Fruit fly (Drosophila melanogaster) whole organism, embryonic: ENCODE data around the gene CG31191.
A peak's percentile ranks its signal among the peaks of the same experiment; 100 is the strongest.

Experiments used
- Ada2b ChIP-seq: fragments of 200-800 bp; sonication (Bioruptor generic); IDR thresholded peaks from 2 replicates; pipeline ENCODE4 v1.3.6; 2022; ENCODE audit warnings: missing biosample characterization, missing genetic modification characterization
- B-H1 ChIP-seq: fragments of 200-800 bp; sonication (Bioruptor generic); IDR thresholded peaks from 3 replicates; pipeline ENCODE4 v1.3.6; 2022; ENCODE audit warnings: missing biosample characterization, missing genetic modification characterization
- Bteb2 ChIP-seq: fragments of 200-800 bp; sonication (Bioruptor generic); optimal IDR thresholded peaks from 2 replicates; lab custom pipeline; 2016; ENCODE audit warnings: missing biosample characterization, missing genetic modification characterization
- CG10959 ChIP-seq: fragments of 200-800 bp; sonication (Bioruptor generic); IDR thresholded peaks from 2 replicates; pipeline ENCODE4 v1.3.6; 2022; ENCODE audit warnings: missing biosample characterization, missing genetic modification characterization
- CG11093 ChIP-seq: fragments of 200-800 bp; sonication (Bioruptor generic); IDR thresholded peaks from 3 replicates; pipeline ENCODE4 v1.3.6; 2022; ENCODE audit warnings: missing biosample characterization, missing genetic modification characterization
- CG12104 ChIP-seq: fragments of 200-800 bp; sonication (Bioruptor generic); optimal IDR thresholded peaks from 3 replicates; lab custom pipeline; 2016; ENCODE audit warnings: missing biosample characterization, missing genetic modification characterization
- CG12155 ChIP-seq: fragments of 200-800 bp; sonication (Bioruptor generic); optimal IDR thresholded peaks from 3 replicates; lab custom pipeline; 2016; ENCODE audit warnings: missing biosample characterization, missing genetic modification characterization
- CG12299 ChIP-seq: fragments of 200-800 bp; sonication (Bioruptor generic); optimal IDR thresholded peaks from 2 replicates; lab custom pipeline; 2018; ENCODE audit warnings: missing biosample characterization, mild to moderate bottlenecking, missing genetic modification characterization
- CG12769 ChIP-seq: fragments of 200-800 bp; sonication (Bioruptor generic); optimal IDR thresholded peaks from 2 replicates; lab custom pipeline; 2019; ENCODE audit warnings: missing biosample characterization, mild to moderate bottlenecking, missing genetic modification characterization, moderate library complexity
- CG14965 ChIP-seq: fragments of 200-800 bp; sonication (Bioruptor generic); optimal IDR thresholded peaks from 2 replicates; lab custom pipeline; 2016; ENCODE audit warnings: missing biosample characterization, missing genetic modification characterization, borderline replicate concordance
- CG15011 ChIP-seq: fragments of 200-800 bp; sonication (Bioruptor generic); optimal IDR thresholded peaks from 3 replicates; lab custom pipeline; 2018; ENCODE audit warnings: missing biosample characterization, mild to moderate bottlenecking, missing genetic modification characterization
- CG15514 ChIP-seq: fragments of 200-800 bp; sonication (Bioruptor generic); optimal IDR thresholded peaks from 3 replicates; lab custom pipeline; 2017; ENCODE audit warnings: missing biosample characterization, missing genetic modification characterization, mild to moderate bottlenecking, moderate library complexity, missing genetic modification reagents
- CG16779 ChIP-seq: fragments of 200-800 bp; sonication (Bioruptor generic); IDR thresholded peaks from 2 replicates; pipeline ENCODE4 v1.3.6; 2022; ENCODE audit warnings: missing biosample characterization, missing genetic modification characterization
- CG16813 ChIP-seq: fragments of 200-800 bp; sonication (Bioruptor generic); IDR thresholded peaks from 3 replicates; pipeline ENCODE4 v1.3.6; 2022; ENCODE audit warnings: missing biosample characterization, missing genetic modification characterization; ENCODE audit not compliant: partially characterized antibody
- CG18599 ChIP-seq: fragments of 200-800 bp; sonication (Bioruptor generic); optimal IDR thresholded peaks from 3 replicates; lab custom pipeline; 2017; ENCODE audit warnings: missing biosample characterization, missing genetic modification characterization, mild to moderate bottlenecking, moderate library complexity, missing genetic modification reagents
- CG2120 ChIP-seq: fragments of 200-800 bp; sonication (Bioruptor generic); optimal IDR thresholded peaks from 3 replicates; lab custom pipeline; 2016; ENCODE audit warnings: missing biosample characterization, missing genetic modification characterization
- CG2199 ChIP-seq: fragments of 200-800 bp; sonication (Bioruptor generic); IDR thresholded peaks from 3 replicates; pipeline ENCODE4 v1.3.6; 2022; ENCODE audit warnings: missing biosample characterization, missing genetic modification characterization
- CG32772 ChIP-seq: fragments of 200-800 bp; sonication (Bioruptor generic); IDR thresholded peaks from 2 replicates; pipeline ENCODE4 v1.3.6; 2022; ENCODE audit warnings: missing biosample characterization, missing genetic modification characterization
- CG3995 ChIP-seq: fragments of 200-800 bp; sonication (Bioruptor generic); optimal IDR thresholded peaks from 3 replicates; lab custom pipeline; 2016; ENCODE audit warnings: missing biosample characterization, missing genetic modification characterization
- CG8281 ChIP-seq: fragments of 200-800 bp; sonication (Bioruptor generic); optimal IDR thresholded peaks from 2 replicates; lab custom pipeline; 2018; ENCODE audit warnings: missing biosample characterization, mild to moderate bottlenecking, missing genetic modification characterization, moderate library complexity
- Camta ChIP-seq: fragments of 200-800 bp; sonication (Bioruptor generic); optimal IDR thresholded peaks from 2 replicates; lab custom pipeline; 2016; ENCODE audit warnings: missing biosample characterization, missing genetic modification characterization
- CoRest ChIP-seq: fragments of 200-800 bp; sonication (Bioruptor generic); optimal IDR thresholded peaks from 3 replicates; lab custom pipeline; 2018; ENCODE audit warnings: missing biosample characterization, mild to moderate bottlenecking, missing genetic modification characterization, moderate library complexity
- Dip3 ChIP-seq: fragments of 200-800 bp; sonication (Bioruptor generic); optimal IDR thresholded peaks from 3 replicates; lab custom pipeline; 2016; ENCODE audit warnings: missing biosample characterization, missing genetic modification characterization
- Dp ChIP-seq: fragments of 200-800 bp; sonication (Bioruptor generic); optimal IDR thresholded peaks from 2 replicates; lab custom pipeline; 2018; ENCODE audit warnings: missing biosample characterization, mild to moderate bottlenecking, missing genetic modification characterization, moderate library complexity
- H15 ChIP-seq: fragments of 200-800 bp; sonication (Bioruptor generic); IDR thresholded peaks from 3 replicates; pipeline ENCODE4 v1.3.6; 2022; ENCODE audit warnings: missing biosample characterization, missing genetic modification characterization
- Hr78 ChIP-seq, 2 experiments: fragments of 200-800 bp in 1 of 2; fragments of >200 bp in 1 of 2; sonication (Bioruptor generic) in 1 of 2; optimal IDR thresholded peaks; 2 replicates each; lab custom pipeline; 2017 to 2019; ENCODE audit warnings: missing biosample characterization in 2 of 2, missing genetic modification characterization in 2 of 2, mild to moderate bottlenecking in 1 of 2, moderate library complexity in 1 of 2
- Med ChIP-seq: fragments of 200-800 bp; sonication (Bioruptor generic); peaks from one replicate; lab custom pipeline; 2016; ENCODE audit warnings: missing biosample characterization, missing genetic modification characterization, mild to moderate bottlenecking, inconsistent platforms, moderate library complexity
- Meics ChIP-seq: fragments of 200-800 bp; sonication (Bioruptor generic); optimal IDR thresholded peaks from 2 replicates; lab custom pipeline; 2017; ENCODE audit warnings: missing biosample characterization, mild to moderate bottlenecking, missing genetic modification characterization
- Nf-YA ChIP-seq: fragments of 200-800 bp; sonication (Bioruptor generic); IDR thresholded peaks from 2 replicates; pipeline ENCODE4 v1.3.6; 2022; ENCODE audit warnings: missing biosample characterization, missing genetic modification characterization
- Oaz ChIP-seq: fragments of 200-800 bp; sonication (Bioruptor generic); IDR thresholded peaks from 2 replicates; pipeline ENCODE4 v1.3.6; 2022; ENCODE audit warnings: missing biosample characterization, missing genetic modification characterization
- Pdp1 ChIP-seq, 2 experiments: fragments of 200-800 bp; sonication (Bioruptor generic); optimal IDR thresholded peaks; 3 replicates each; lab custom pipeline; 2016; ENCODE audit warnings: missing biosample characterization in 2 of 2, missing genetic modification characterization in 2 of 2, mild to moderate bottlenecking in 1 of 2, moderate library complexity in 1 of 2
- Rx ChIP-seq: fragments of 200-800 bp; sonication (Bioruptor generic); IDR thresholded peaks from 2 replicates; pipeline ENCODE4 v1.3.6; 2022; ENCODE audit warnings: missing biosample characterization, missing genetic modification characterization
- Sry-δ ChIP-seq: fragments of 200-800 bp; sonication (Bioruptor generic); optimal IDR thresholded peaks from 2 replicates; lab custom pipeline; 2016; ENCODE audit warnings: missing biosample characterization, missing genetic modification characterization
- ap ChIP-seq: fragments of 200-800 bp; sonication (Bioruptor generic); IDR thresholded peaks from 2 replicates; pipeline ENCODE4 v1.3.6; 2022; ENCODE audit warnings: missing biosample characterization, missing genetic modification characterization
- bab2 ChIP-seq: fragments of 200-800 bp; sonication (Bioruptor generic); optimal IDR thresholded peaks from 2 replicates; lab custom pipeline; 2016; ENCODE audit warnings: missing biosample characterization, missing genetic modification characterization
- bbx ChIP-seq: fragments of 200-800 bp; sonication (Bioruptor generic); IDR thresholded peaks from 2 replicates; pipeline ENCODE4 v1.3.6; 2022; ENCODE audit warnings: missing biosample characterization, missing genetic modification characterization; ENCODE audit not compliant: partially characterized antibody
- bcd ChIP-seq: fragments of 200-800 bp; sonication (Bioruptor generic); optimal IDR thresholded peaks from 2 replicates; lab custom pipeline; 2017; ENCODE audit warnings: missing biosample characterization, mild to moderate bottlenecking, missing genetic modification characterization
- crol ChIP-seq: fragments of 200-800 bp; sonication (Bioruptor generic); IDR thresholded peaks from 2 replicates; pipeline ENCODE4 v1.3.6; 2022; ENCODE audit warnings: missing biosample characterization, missing genetic modification characterization
- crp ChIP-seq, 2 experiments: fragments of 200-800 bp; sonication (Bioruptor generic); optimal IDR thresholded peaks; 2 replicates in 1 of 2; 3 replicates in 1 of 2; lab custom pipeline; 2017; ENCODE audit warnings: missing biosample characterization in 2 of 2, missing genetic modification characterization in 2 of 2, mild to moderate bottlenecking in 1 of 2, moderate library complexity in 1 of 2
- ems ChIP-seq: fragments of 200-800 bp; sonication (Bioruptor generic); optimal IDR thresholded peaks from 3 replicates; lab custom pipeline; 2016; ENCODE audit warnings: missing biosample characterization, missing genetic modification characterization
- kah ChIP-seq: fragments of 200-800 bp; sonication (Bioruptor generic); optimal IDR thresholded peaks from 2 replicates; lab custom pipeline; 2018; ENCODE audit warnings: missing biosample characterization, mild to moderate bottlenecking, missing genetic modification characterization
- klu ChIP-seq: fragments of 200-800 bp; sonication (Bioruptor generic); IDR thresholded peaks from 2 replicates; pipeline ENCODE4 v1.3.6; 2022; ENCODE audit warnings: missing biosample characterization, missing genetic modification characterization
- lilli ChIP-seq: fragments of 200-800 bp; sonication (Bioruptor generic); optimal IDR thresholded peaks from 3 replicates; lab custom pipeline; 2016; ENCODE audit warnings: missing biosample characterization, missing genetic modification characterization
- luna ChIP-seq: fragments of 200-800 bp; sonication (Bioruptor generic); optimal IDR thresholded peaks from 2 replicates; lab custom pipeline; 2016; ENCODE audit warnings: missing biosample characterization, missing genetic modification characterization
- phol ChIP-seq: fragments of 200-800 bp; sonication (Bioruptor generic); optimal IDR thresholded peaks from 3 replicates; lab custom pipeline; 2018; ENCODE audit warnings: missing biosample characterization, mild to moderate bottlenecking, missing genetic modification characterization, moderate library complexity
- shn ChIP-seq: fragments of 200-800 bp; sonication (Bioruptor generic); optimal IDR thresholded peaks from 3 replicates; lab custom pipeline; 2016; ENCODE audit warnings: missing biosample characterization, missing genetic modification characterization
- slbo ChIP-seq: fragments of 200-800 bp; sonication (Bioruptor generic); IDR thresholded peaks from 2 replicates; pipeline ENCODE4 v1.3.6; 2022; ENCODE audit warnings: missing biosample characterization, missing genetic modification characterization
- slou ChIP-seq: fragments of 200-800 bp; sonication (Bioruptor generic); optimal IDR thresholded peaks from 3 replicates; lab custom pipeline; 2016; ENCODE audit warnings: missing biosample characterization, missing genetic modification characterization
- tio ChIP-seq: fragments of 200-800 bp; sonication (Bioruptor generic); optimal IDR thresholded peaks from 2 replicates; lab custom pipeline; 2017; ENCODE audit warnings: missing biosample characterization, missing genetic modification characterization, inconsistent platforms
- vvl ChIP-seq: fragments of 200-800 bp; sonication (Bioruptor generic); IDR thresholded peaks from 2 replicates; pipeline ENCODE4 v1.3.6; 2022; ENCODE audit warnings: missing biosample characterization, missing genetic modification characterization

Gene CG31191

DNA sequence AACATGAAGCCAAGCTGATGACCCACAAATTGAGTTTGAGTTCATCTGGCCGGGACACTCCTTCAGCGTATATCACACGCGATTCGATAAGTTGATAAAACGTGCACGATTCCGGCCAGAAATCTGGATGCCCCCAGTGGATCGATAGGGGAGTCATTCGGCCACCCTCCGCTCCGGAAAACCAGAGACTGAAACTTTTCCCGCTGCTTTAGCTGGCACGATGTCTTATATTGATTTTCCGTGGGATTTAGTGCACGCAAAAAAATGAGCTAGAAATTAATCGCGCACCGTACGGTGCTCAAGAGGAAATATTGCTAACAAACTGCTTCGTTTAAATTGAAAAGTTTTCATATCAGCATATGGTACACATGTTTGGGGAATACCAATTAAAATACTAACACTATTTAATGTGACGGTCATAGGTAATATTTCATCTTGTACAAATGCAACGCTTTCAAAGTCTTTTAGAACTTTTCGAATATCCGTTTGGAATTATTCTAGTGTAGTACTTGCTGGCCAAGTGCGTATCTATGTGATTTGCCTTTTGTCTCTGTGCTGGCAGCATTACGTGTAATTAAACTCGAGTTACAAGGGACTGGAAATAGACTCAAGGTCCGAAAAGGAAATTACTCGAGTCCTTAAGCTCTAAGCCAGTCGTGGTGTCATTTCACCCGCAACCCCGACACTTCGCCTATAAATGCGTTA is 10.8 kb upstream of the CG31191 start (continued):
- TF ChIP-seq Sry-δ (GFP tag; lab: Kevin White, UChicago) (no peak), lilli (GFP tag; lab: Kevin White, UChicago) (peak; percentile 6), CG16813 (no peak), Meics (GFP tag; lab: Kevin White, UChicago) (peak; percentile 1), Med (GFP tag; lab: Kevin White, UChicago) (peak; percentile 85), luna (no peak), CG12299 (tag; lab: Kevin White, UChicago) (no peak), CG15011 (no peak), Camta (GFP tag; lab: Kevin White, UChicago) (no peak), crp (GFP tag; optimal IDR thresholded peaks at IDR 0.05; lab: Kevin White, UChicago) (no peak), CG8281 (tag; lab: Kevin White, UChicago) (no peak), CG12155 (GFP tag; lab: Kevin White, UChicago) (no peak), CoRest (peak; percentile 2), CG32772 (GFP tag; lab: Robert Waterston, UW) (no peak), Dip3 (GFP tag; lab: Kevin White, UChicago) (no peak), bab2 (GFP tag; lab: Kevin White, UChicago) (no peak), CG16779 (no peak), crol (no peak), klu (GFP tag; lab: Robert Waterston, UW) (no peak), H15 (GFP tag; lab: Robert Waterston, UW) (no peak), Pdp1 (GFP tag; optimal IDR thresholded peaks at IDR 0.05; lab: Kevin White, UChicago) (no peak), Bteb2 (GFP tag; lab: Kevin White, UChicago) (no peak), bcd (GFP tag; lab: Kevin White, UChicago) (no peak), CG18599 (GFP tag; lab: Kevin White, UChicago) (peak; percentile 50), CG2120 (peak; percentile 51), ap (GFP tag; lab: Robert Waterston, UW) (no peak), CG11093 (GFP tag; lab: Robert Waterston, UW) (0 out of 3 replicates have a peak, but pooled peaks have one; percentile 24), Oaz (GFP tag; lab: Robert Waterston, UW) (no peak), Nf-YA (GFP tag; lab: Robert Waterston, UW) (no peak), Ada2b (no peak), CG14965 (no peak), CG10959 (no peak), bbx (no peak), B-H1 (GFP tag; lab: Robert Waterston, UW) (no peak), Rx (no peak), Hr78 (GFP tag; optimal IDR thresholded peaks at IDR 0.05; lab: Kevin White, UChicago) (no peak), kah (GFP tag; lab: Kevin White, UChicago) (no peak), shn (no peak), tio (no peak), Dp (GFP tag; lab: Kevin White, UChicago) (no peak), CG15514 (peak; percentile 1), phol (tag; lab: Kevin White, UChicago) (no peak), slbo (0 out of 2 replicates have a peak, but pooled peaks have one; percentile 3), CG12104 (no peak), CG12769 (tag; lab: Kevin White, UChicago) (peak; percentile 7), slou (GFP tag; lab: Kevin White, UChicago) (no peak), ems (no peak), vvl (GFP tag; lab: Robert Waterston, UW) (no peak), CG3995 (GFP tag; lab: Kevin White, UChicago) (no peak), CG2199 (no peak)
